Fruit fly (Drosophila melanogaster) whole organism: ENCODE results near the gene AttD.

ENCODE experiments used
- CG8478 ChIP-seq: fragments of >200 bp; optimal IDR thresholded peaks from 2 replicates; lab custom pipeline; 2018; ENCODE audit warnings: inconsistent platforms
- EcR ChIP-seq, 2 experiments: fragments of >200 bp; optimal IDR thresholded peaks; 2 replicates each; lab custom pipeline; 2017; ENCODE audit warnings: missing biosample characterization in 2 of 2, missing genetic modification characterization in 2 of 2, missing genetic modification reagents in 2 of 2
- pan ChIP-seq: fragments of >200 bp; optimal IDR thresholded peaks from 2 replicates; lab custom pipeline; 2017
- psq ChIP-seq: fragments of >200 bp; optimal IDR thresholded peaks from 2 replicates; lab custom pipeline; 2017

dm6 chr3R:17604880-17605667 lies 20.0 kb upstream of the AttD start:
- TF ChIP-seq pan (lab: Kevin White, UChicago) = no peak
- no peak for TF ChIP-seq psq (lab: Kevin White, UChicago)
- no peak for TF ChIP-seq EcR (GFP tag; optimal IDR thresholded peaks at IDR 0.05; lab: Kevin White, UChicago)
- no peak for TF ChIP-seq CG8478
